Fruit fly (Drosophila melanogaster): Measurements from ENCODE around the gene Gr22f.

The Gr22f gene

dm6 chr2L:1729607-1730011, 26.6 kb downstream of the Gr22f start, which contains the start of the genes Eno and CG31937 (continued):
- 0 out of 2 replicates have a peak, but pooled peaks have one; percentile 29 for TF ChIP-seq CG4730 (GFP tag; IDR thresholded peaks at IDR 0.05)
- peak in 1 of 2 experiments; percentile 28 for TF ChIP-seq Hr51 (GFP tag; optimal IDR thresholded peaks at IDR 0.05)
- peak; percentile 63 for TF ChIP-seq CG30403 (GFP tag; optimal IDR thresholded peaks at IDR 0.05)
- peak; percentile 19 for TF ChIP-seq CG13296 (GFP tag; optimal IDR thresholded peaks at IDR 0.05)
- peak; percentile 8 for TF ChIP-seq Myb (GFP tag; optimal IDR thresholded peaks at IDR 0.05)
- no peak for TF ChIP-seq repo (GFP tag; optimal IDR thresholded peaks at IDR 0.05)
- peak; percentile 14 for TF ChIP-seq CG9727 (GFP tag; optimal IDR thresholded peaks at IDR 0.05)
- TF ChIP-seq lilli (GFP tag; optimal IDR thresholded peaks at IDR 0.05): peak; percentile 59
- peak; percentile 54 for TF ChIP-seq ind (GFP tag; optimal IDR thresholded peaks at IDR 0.05)
- TF ChIP-seq Bteb2 (GFP tag; optimal IDR thresholded peaks at IDR 0.05): no peak
- TF ChIP-seq Dbx (GFP tag; IDR thresholded peaks at IDR 0.05): peak; percentile 69; the same call in 2 of the 3 replicates
- TF ChIP-seq trh (GFP tag; optimal IDR thresholded peaks at IDR 0.05): no peak
- peak; percentile 45; the same call in 1 of the 2 replicates for TF ChIP-seq Taf1 (GFP tag; IDR thresholded peaks at IDR 0.05)
- no peak for TF ChIP-seq dm (GFP tag; optimal IDR thresholded peaks at IDR 0.05)
- no peak for TF ChIP-seq eve (GFP tag; optimal IDR thresholded peaks at IDR 0.05)
- TF ChIP-seq Chrac-16 (GFP tag; optimal IDR thresholded peaks at IDR 0.05): peak; percentile 65
- peak; percentile 5 for TF ChIP-seq maf-S (GFP tag; optimal IDR thresholded peaks at IDR 0.05)
- peak; percentile 69 for TF ChIP-seq B-H2 (GFP tag; optimal IDR thresholded peaks at IDR 0.05)
- TF ChIP-seq Oaz (GFP tag; IDR thresholded peaks at IDR 0.05): peak; percentile 56; the same call in 1 of the 2 replicates
- TF ChIP-seq CG4707 (GFP tag; optimal IDR thresholded peaks at IDR 0.05): no peak
- TF ChIP-seq jumu (GFP tag; optimal IDR thresholded peaks at IDR 0.05): peak; percentile 18
- TF ChIP-seq CG7839 (tag; optimal IDR thresholded peaks at IDR 0.05): peak; percentile 47
- peak; percentile 50 for TF ChIP-seq CG13424 (tag; optimal IDR thresholded peaks at IDR 0.05)
- TF ChIP-seq CG14860 (GFP tag; IDR thresholded peaks at IDR 0.05; ENCODE audit: partially characterized antibody): no peak
- peak; percentile 60 for TF ChIP-seq PHDP (tag; optimal IDR thresholded peaks at IDR 0.05)
- no peak for TF ChIP-seq vnd (GFP tag; IDR thresholded peaks at IDR 0.05; ENCODE audit: partially characterized antibody)
- TF ChIP-seq CG2678 (tag; optimal IDR thresholded peaks at IDR 0.05): peak; percentile 61
- TF ChIP-seq CG31388 (GFP tag; optimal IDR thresholded peaks at IDR 0.05): no peak
- TF ChIP-seq tin (GFP tag; optimal IDR thresholded peaks at IDR 0.05): peak; percentile 17
- TF ChIP-seq ken (GFP tag; IDR thresholded peaks at IDR 0.05): 0 out of 3 replicates have a peak, but pooled peaks have one; percentile 9
- no peak for TF ChIP-seq CG11723 (GFP tag; optimal IDR thresholded peaks at IDR 0.05)
- peak; percentile 26; the same call in 1 of the 2 replicates for TF ChIP-seq klu (GFP tag; IDR thresholded peaks at IDR 0.05)
- peak; percentile 60 for TF ChIP-seq CG6272 (GFP tag; IDR thresholded peaks at IDR 0.05)
- TF ChIP-seq Fer3 (tag; optimal IDR thresholded peaks at IDR 0.05): peak; percentile 27
- TF ChIP-seq dmrt99B (tag; optimal IDR thresholded peaks at IDR 0.05): peak; percentile 40
- peak; percentile 51 for TF ChIP-seq esg (GFP tag; conservative IDR thresholded peaks at IDR 0.05)
- peak; percentile 50; the same call in 1 of the 2 replicates for TF ChIP-seq CG31441 (GFP tag; IDR thresholded peaks at IDR 0.05)
- TF ChIP-seq rib (GFP tag; IDR thresholded peaks at IDR 0.05): no peak
- TF ChIP-seq psq (GFP tag; optimal IDR thresholded peaks at IDR 0.05): no peak
- 0 out of 4 replicates have a peak, but pooled peaks have one; percentile 32 for TF ChIP-seq Dll (GFP tag; IDR thresholded peaks at IDR 0.05; ENCODE audit: partially characterized antibody)
- peak; percentile 71 for TF ChIP-seq Hsf (GFP tag; optimal IDR thresholded peaks at IDR 0.05)
- TF ChIP-seq Xbp1 (GFP tag; optimal IDR thresholded peaks at IDR 0.05): peak; percentile 45
- peak; percentile 93 for TF ChIP-seq sens (GFP tag)
- TF ChIP-seq Dip3 (GFP tag; optimal IDR thresholded peaks at IDR 0.05): peak; percentile 55
- no peak for TF ChIP-seq Scr (GFP tag; IDR thresholded peaks at IDR 0.05; ENCODE audit: partially characterized antibody)
- TF ChIP-seq CG6813 (GFP tag; optimal IDR thresholded peaks at IDR 0.05): peak; percentile 1
- peak; percentile 1 for TF ChIP-seq CG14710 (tag; optimal IDR thresholded peaks at IDR 0.05)
- TF ChIP-seq CG1529 (GFP tag; optimal IDR thresholded peaks at IDR 0.05): peak; percentile 28
- TF ChIP-seq CG12155 (GFP tag; optimal IDR thresholded peaks at IDR 0.05): peak; percentile 32
- peak; percentile 59 for TF ChIP-seq tgo (GFP tag; IDR thresholded peaks at IDR 0.05)
- TF ChIP-seq CG13894 (tag; optimal IDR thresholded peaks at IDR 0.05): peak; percentile 44
